Fruit fly (Drosophila melanogaster) whole organism, embryonic: ENCODE measurements around the gene CG10345.
A peak's percentile ranks its signal among the peaks of the same experiment; 100 is the strongest.

ENCODE experiments used
- Ada2b ChIP-seq: fragments of 200-800 bp; sonication (Bioruptor generic); IDR thresholded peaks from 2 replicates; pipeline ENCODE4 v1.3.6; 2022; ENCODE audit warnings: missing biosample characterization, missing genetic modification characterization
- Asciz ChIP-seq: fragments of 200-800 bp; sonication (Bioruptor generic); optimal IDR thresholded peaks from 2 replicates; lab custom pipeline; 2017; ENCODE audit warnings: missing biosample characterization, mild to moderate bottlenecking, missing genetic modification characterization, missing genetic modification reagents
- Bgb ChIP-seq: fragments of 200-800 bp; sonication (Bioruptor generic); IDR thresholded peaks from 2 replicates; pipeline ENCODE4 v1.3.6; 2022; ENCODE audit warnings: missing biosample characterization, missing genetic modification characterization; ENCODE audit not compliant: partially characterized antibody
- CG10147 ChIP-seq: fragments of 200-800 bp; sonication (Bioruptor generic); optimal IDR thresholded peaks from 2 replicates; lab custom pipeline; 2019; ENCODE audit warnings: missing biosample characterization, mild to moderate bottlenecking, missing genetic modification characterization, moderate library complexity
- CG10654 ChIP-seq: fragments of 200-800 bp; sonication (Bioruptor generic); optimal IDR thresholded peaks from 2 replicates; lab custom pipeline; 2016; ENCODE audit warnings: missing biosample characterization, missing genetic modification characterization
- CG11093 ChIP-seq: fragments of 200-800 bp; sonication (Bioruptor generic); IDR thresholded peaks from 3 replicates; pipeline ENCODE4 v1.3.6; 2022; ENCODE audit warnings: missing biosample characterization, missing genetic modification characterization
- CG11504 ChIP-seq: fragments of 200-800 bp; sonication (Bioruptor generic); optimal IDR thresholded peaks from 3 replicates; lab custom pipeline; 2019; ENCODE audit warnings: missing biosample characterization, mild to moderate bottlenecking, missing genetic modification characterization, moderate library complexity
- CG1233 ChIP-seq: fragments of 200-800 bp; sonication (Bioruptor generic); optimal IDR thresholded peaks from 4 replicates; lab custom pipeline; 2018; ENCODE audit warnings: missing biosample characterization, mild to moderate bottlenecking, missing genetic modification characterization
- CG13624 ChIP-seq: fragments of 200-800 bp; sonication (Bioruptor generic); optimal IDR thresholded peaks from 2 replicates; lab custom pipeline; 2016; ENCODE audit warnings: missing biosample characterization, missing genetic modification characterization
- CG13894 ChIP-seq: fragments of 200-800 bp; sonication (Bioruptor generic); optimal IDR thresholded peaks from 3 replicates; lab custom pipeline; 2018; ENCODE audit warnings: missing biosample characterization, mild to moderate bottlenecking, missing genetic modification characterization, moderate library complexity
- CG15269 ChIP-seq: fragments of 200-800 bp; sonication (Bioruptor generic); optimal IDR thresholded peaks from 2 replicates; lab custom pipeline; 2018; ENCODE audit warnings: missing biosample characterization, mild to moderate bottlenecking, missing genetic modification characterization, moderate library complexity
- CG1647 ChIP-seq: fragments of 200-800 bp; sonication (Bioruptor generic); optimal IDR thresholded peaks from 3 replicates; lab custom pipeline; 2016; ENCODE audit warnings: missing biosample characterization, missing genetic modification characterization
- CG17186 ChIP-seq: fragments of 200-800 bp; sonication (Bioruptor generic); optimal IDR thresholded peaks from 3 replicates; lab custom pipeline; 2017; ENCODE audit warnings: missing biosample characterization, missing genetic modification reagents, missing genetic modification characterization
- CG17359 ChIP-seq: fragments of 200-800 bp; sonication (Bioruptor generic); optimal IDR thresholded peaks from 3 replicates; lab custom pipeline; 2018; ENCODE audit warnings: missing biosample characterization, mild to moderate bottlenecking, missing genetic modification characterization, moderate library complexity
- CG18599 ChIP-seq: fragments of 200-800 bp; sonication (Bioruptor generic); optimal IDR thresholded peaks from 3 replicates; lab custom pipeline; 2017; ENCODE audit warnings: missing biosample characterization, missing genetic modification characterization, mild to moderate bottlenecking, moderate library complexity, missing genetic modification reagents
- CG2678 ChIP-seq: fragments of 200-800 bp; sonication (Bioruptor generic); optimal IDR thresholded peaks from 3 replicates; lab custom pipeline; 2019; ENCODE audit warnings: missing biosample characterization, mild to moderate bottlenecking, missing genetic modification characterization, moderate library complexity
- CG3847 ChIP-seq: fragments of 200-800 bp; sonication (Bioruptor generic); IDR thresholded peaks from 2 replicates; pipeline ENCODE4 v1.3.6; 2022; ENCODE audit warnings: missing biosample characterization, missing genetic modification characterization
- CG6654 ChIP-seq: fragments of 200-800 bp; sonication (Bioruptor generic); optimal IDR thresholded peaks from 2 replicates; lab custom pipeline; 2017; ENCODE audit warnings: missing biosample characterization, mild to moderate bottlenecking, missing genetic modification characterization
- CG6813 ChIP-seq: fragments of 200-800 bp; sonication (Bioruptor generic); optimal IDR thresholded peaks from 2 replicates; lab custom pipeline; 2017; ENCODE audit warnings: missing biosample characterization, missing genetic modification characterization, mild to moderate bottlenecking, moderate library complexity, missing genetic modification reagents
- CG8765 ChIP-seq: fragments of 200-800 bp; sonication (Bioruptor generic); IDR thresholded peaks from 2 replicates; pipeline ENCODE4 v1.3.6; 2022; ENCODE audit warnings: missing biosample characterization, missing genetic modification characterization
- CrebB ChIP-seq: fragments of 200-800 bp; sonication (Bioruptor generic); optimal IDR thresholded peaks from 3 replicates; lab custom pipeline; 2018; ENCODE audit warnings: missing biosample characterization, mild to moderate bottlenecking, missing genetic modification characterization
- D ChIP-seq, 2 experiments: fragments of 200-800 bp in 1 of 2; fragments of >200 bp in 1 of 2; sonication (Bioruptor generic) in 1 of 2; optimal IDR thresholded peaks; 2 replicates in 1 of 2; 3 replicates in 1 of 2; lab custom pipeline; 2017; ENCODE audit warnings: mild to moderate bottlenecking in 1 of 2, missing biosample characterization in 1 of 2, missing genetic modification characterization in 1 of 2, missing genetic modification reagents in 1 of 2
- Dbx ChIP-seq: fragments of 200-800 bp; sonication (Bioruptor generic); IDR thresholded peaks from 3 replicates; pipeline ENCODE4 v1.3.6; 2022; ENCODE audit warnings: missing biosample characterization, missing genetic modification characterization
- H15 ChIP-seq: fragments of 200-800 bp; sonication (Bioruptor generic); IDR thresholded peaks from 3 replicates; pipeline ENCODE4 v1.3.6; 2022; ENCODE audit warnings: missing biosample characterization, missing genetic modification characterization
- Hr39 ChIP-seq: fragments of >200 bp; optimal IDR thresholded peaks from 2 replicates; lab custom pipeline; 2017
- MESR4 ChIP-seq: fragments of 200-800 bp; sonication (Bioruptor generic); optimal IDR thresholded peaks from 2 replicates; lab custom pipeline; 2018; ENCODE audit warnings: missing biosample characterization, mild to moderate bottlenecking, missing genetic modification characterization, moderate library complexity
- Nf-YA ChIP-seq: fragments of 200-800 bp; sonication (Bioruptor generic); IDR thresholded peaks from 2 replicates; pipeline ENCODE4 v1.3.6; 2022; ENCODE audit warnings: missing biosample characterization, missing genetic modification characterization
- al ChIP-seq: fragments of 200-800 bp; sonication (Bioruptor generic); IDR thresholded peaks from 2 replicates; pipeline ENCODE4 v1.3.6; 2022; ENCODE audit warnings: missing biosample characterization, missing genetic modification characterization
- cas ChIP-seq: fragments of 200-800 bp; sonication (Bioruptor generic); IDR thresholded peaks from 2 replicates; pipeline ENCODE4 v1.3.6; 2022; ENCODE audit warnings: missing biosample characterization, missing genetic modification characterization
- caup ChIP-seq: fragments of 200-800 bp; sonication (Bioruptor generic); optimal IDR thresholded peaks from 3 replicates; lab custom pipeline; 2017; ENCODE audit warnings: missing biosample characterization, mild to moderate bottlenecking, missing genetic modification characterization, moderate library complexity; ENCODE audit not compliant: severe bottlenecking
- ci ChIP-seq: fragments of 200-800 bp; sonication (Bioruptor generic); IDR thresholded peaks from 3 replicates; pipeline ENCODE4 v1.3.6; 2022; ENCODE audit warnings: missing biosample characterization, missing genetic modification characterization
- dimm ChIP-seq: fragments of 200-800 bp; sonication (Bioruptor generic); IDR thresholded peaks from 2 replicates; pipeline ENCODE4 v1.3.6; 2022; ENCODE audit warnings: missing biosample characterization, missing genetic modification characterization
- dmrt11E ChIP-seq: fragments of 200-800 bp; sonication (Bioruptor generic); optimal IDR thresholded peaks from 3 replicates; lab custom pipeline; 2018; ENCODE audit warnings: missing biosample characterization, mild to moderate bottlenecking, missing genetic modification characterization, moderate library complexity
- dpn ChIP-seq, 2 experiments: fragments of 200-800 bp; sonication (Bioruptor generic); optimal IDR thresholded peaks; 3 replicates each; lab custom pipeline; 2016; ENCODE audit warnings: missing biosample characterization in 2 of 2, missing genetic modification characterization in 2 of 2
- hkb ChIP-seq, 2 experiments: fragments of 200-800 bp in 1 of 2; fragments of >200 bp in 1 of 2; sonication (Bioruptor generic) in 1 of 2; IDR thresholded peaks in 1 of 2; optimal IDR thresholded peaks in 1 of 2; 2 replicates each; pipeline versions ENCODE4 v1.3.6 to Lab custom; 2017 to 2022; ENCODE audit warnings: missing biosample characterization in 1 of 2, missing genetic modification characterization in 1 of 2
- inv ChIP-seq: fragments of 200-800 bp; sonication (Bioruptor generic); IDR thresholded peaks from 2 replicates; pipeline ENCODE4 v1.3.6; 2022; ENCODE audit warnings: missing biosample characterization, missing genetic modification characterization; ENCODE audit not compliant: partially characterized antibody
- mld ChIP-seq: fragments of 200-800 bp; sonication (Bioruptor generic); IDR thresholded peaks from 3 replicates; pipeline ENCODE4 v1.3.6; 2022; ENCODE audit warnings: missing biosample characterization, missing genetic modification characterization; ENCODE audit not compliant: partially characterized antibody
- pfk ChIP-seq: fragments of 200-800 bp; sonication (Bioruptor generic); optimal IDR thresholded peaks from 2 replicates; lab custom pipeline; 2018; ENCODE audit warnings: missing biosample characterization, mild to moderate bottlenecking, missing genetic modification characterization, moderate library complexity
- prd ChIP-seq, 3 experiments: fragments of >200 bp in 2 of 3; fragments of 200-800 bp in 1 of 3; sonication (Bioruptor generic) in 1 of 3; optimal IDR thresholded peaks in 2 of 3; IDR thresholded peaks in 1 of 3; 2 replicates in 2 of 3; 3 replicates in 1 of 3; pipeline versions ENCODE4 v1.3.6 to Lab custom; 2017 to 2022; ENCODE audit warnings: missing biosample characterization in 1 of 3, missing genetic modification characterization in 1 of 3
- sens ChIP-seq: fragments of 200-800 bp; sonication (Bioruptor generic); peaks from one replicate; lab custom pipeline; 2016; ENCODE audit warnings: missing biosample characterization, missing genetic modification characterization
- tin ChIP-seq: fragments of 200-800 bp; sonication (Bioruptor generic); optimal IDR thresholded peaks from 3 replicates; lab custom pipeline; 2016; ENCODE audit warnings: missing biosample characterization, missing genetic modification characterization
- tio ChIP-seq: fragments of 200-800 bp; sonication (Bioruptor generic); optimal IDR thresholded peaks from 2 replicates; lab custom pipeline; 2017; ENCODE audit warnings: missing biosample characterization, missing genetic modification characterization, inconsistent platforms
- ttk ChIP-seq: fragments of 200-800 bp; sonication (Bioruptor generic); IDR thresholded peaks from 2 replicates; pipeline ENCODE4 v2.1.2; 2022; ENCODE audit warnings: missing biosample characterization, missing genetic modification characterization
- vvl ChIP-seq: fragments of 200-800 bp; sonication (Bioruptor generic); IDR thresholded peaks from 2 replicates; pipeline ENCODE4 v1.3.6; 2022; ENCODE audit warnings: missing biosample characterization, missing genetic modification characterization
- yki ChIP-seq: fragments of >200 bp; optimal IDR thresholded peaks from 3 replicates; lab custom pipeline; 2018
- z ChIP-seq: fragments of 200-800 bp; sonication (Bioruptor generic); IDR thresholded peaks from 3 replicates; pipeline ENCODE4 v1.3.6; 2022; ENCODE audit warnings: missing biosample characterization, missing genetic modification characterization
- zfh1 ChIP-seq: fragments of 200-800 bp; sonication (Bioruptor generic); IDR thresholded peaks from 3 replicates; pipeline ENCODE4 v1.3.6; 2022; ENCODE audit warnings: missing biosample characterization, missing genetic modification characterization

CG10345 gene

DNA sequence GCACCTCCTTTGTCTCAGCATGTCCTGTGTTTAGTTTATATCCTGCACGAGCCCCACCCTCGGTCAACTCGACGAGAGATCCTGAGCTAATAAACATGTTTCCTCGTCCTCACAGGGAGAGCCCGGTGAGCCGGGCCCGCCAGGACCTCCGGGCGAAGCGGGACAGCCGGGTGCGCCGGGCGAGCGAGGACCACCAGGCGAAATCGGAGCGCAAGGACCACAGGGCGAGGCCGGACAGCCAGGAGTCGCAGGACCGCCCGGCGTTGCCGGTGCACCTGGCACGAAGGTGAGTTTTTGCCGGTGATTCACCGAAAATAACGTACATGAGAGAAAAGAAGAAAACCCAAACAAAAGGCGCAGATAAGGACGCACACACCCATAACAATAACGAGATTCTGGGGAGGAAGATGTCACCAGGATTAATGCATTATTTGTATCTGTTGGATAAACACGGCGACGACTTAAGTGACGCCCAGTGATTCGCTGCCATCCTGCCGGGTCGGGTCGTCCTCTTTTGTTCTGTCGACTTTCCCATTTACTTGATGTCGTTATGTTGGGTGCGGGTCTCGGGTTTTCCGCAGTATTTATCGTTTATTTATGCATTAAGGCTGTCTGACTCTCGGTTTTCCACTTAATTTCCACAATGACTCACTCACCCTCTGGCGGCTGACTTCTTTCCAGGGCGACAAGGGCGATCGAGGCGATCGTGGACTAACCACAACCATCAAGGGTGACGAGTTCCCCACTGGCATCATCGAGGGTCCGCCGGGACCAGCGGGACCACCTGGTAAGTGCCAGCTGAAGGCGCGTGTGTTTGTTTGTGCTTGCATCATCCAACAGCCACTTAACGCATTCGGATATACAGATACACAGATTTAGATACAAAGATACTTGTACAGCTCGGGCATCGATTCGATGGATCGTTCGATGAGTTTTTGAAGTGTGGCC, 52.7 kb downstream of the CG10345 start (continued):
- TF ChIP-seq Asciz (GFP tag; lab: Kevin White, UChicago) = no peak
- TF ChIP-seq hkb (optimal IDR thresholded peaks at IDR 0.05; lab: Kevin White, UChicago) = no peak
- TF ChIP-seq hkb (GFP tag; IDR thresholded peaks at IDR 0.05; lab: Robert Waterston, UW) = 0 out of 2 replicates have a peak, but pooled peaks have one; percentile 13
- TF ChIP-seq Ada2b (GFP tag; lab: Robert Waterston, UW) = no peak
- no peak for TF ChIP-seq CG11504
- TF ChIP-seq Nf-YA (GFP tag; lab: Robert Waterston, UW) = no peak
- no peak for TF ChIP-seq CG13894 (tag; lab: Kevin White, UChicago)
- TF ChIP-seq CG17186 = no peak
- TF ChIP-seq Bgb = no peak
- no peak for TF ChIP-seq Hr39 (lab: Kevin White, UChicago)
- peak; percentile 13; the same call in 1 of the 2 replicates for TF ChIP-seq vvl
- 0 out of 3 replicates have a peak, but pooled peaks have one; percentile 28 for TF ChIP-seq zfh1 (GFP tag; lab: Robert Waterston, UW)
- no peak for TF ChIP-seq MESR4
- peak; percentile 98 for TF ChIP-seq D (optimal IDR thresholded peaks at IDR 0.05; lab: Kevin White, UChicago)
- TF ChIP-seq D (GFP tag; optimal IDR thresholded peaks at IDR 0.05; lab: Kevin White, UChicago) = no peak
- no peak for TF ChIP-seq H15 (GFP tag; lab: Robert Waterston, UW)
- no peak for TF ChIP-seq dpn (GFP tag; optimal IDR thresholded peaks at IDR 0.05; lab: Kevin White, UChicago)
- TF ChIP-seq CG1647 (GFP tag; lab: Kevin White, UChicago) = no peak
- TF ChIP-seq CG6654 (GFP tag; lab: Kevin White, UChicago) = no peak
- TF ChIP-seq CG10654 (GFP tag; lab: Kevin White, UChicago) = no peak
- no peak for TF ChIP-seq CG13624 (GFP tag; lab: Kevin White, UChicago)
- TF ChIP-seq CG8765 (GFP tag; lab: Robert Waterston, UW) = no peak
- TF ChIP-seq mld (GFP tag; lab: Robert Waterston, UW) = no peak
- peak; percentile 84 for TF ChIP-seq ci (GFP tag; lab: Robert Waterston, UW)
- TF ChIP-seq CG6813 = no peak
- TF ChIP-seq pfk = no peak
- peak; percentile 71 for TF ChIP-seq sens (GFP tag; lab: Kevin White, UChicago)
- no peak for TF ChIP-seq CG1233 (GFP tag; lab: Kevin White, UChicago)
- no peak for TF ChIP-seq yki (lab: Kevin White, UChicago)
- TF ChIP-seq z (GFP tag; lab: Robert Waterston, UW) = 0 out of 3 replicates have a peak, but pooled peaks have one; percentile 4
- no peak for TF ChIP-seq tio (GFP tag; lab: Kevin White, UChicago)
- TF ChIP-seq caup = no peak
- no peak for TF ChIP-seq CrebB (tag; lab: Kevin White, UChicago)
- TF ChIP-seq cas = no peak
- TF ChIP-seq inv (GFP tag; lab: Robert Waterston, UW) = no peak
- TF ChIP-seq ttk (GFP tag; lab: Robert Waterston, UW) = no peak
- TF ChIP-seq CG11093 (GFP tag; lab: Robert Waterston, UW) = no peak
- TF ChIP-seq dmrt11E (tag; lab: Kevin White, UChicago) = no peak
- TF ChIP-seq tin (GFP tag; lab: Kevin White, UChicago) = no peak
- TF ChIP-seq dimm (GFP tag; lab: Robert Waterston, UW) = no peak
- peak; percentile 9 for TF ChIP-seq CG18599 (GFP tag; lab: Kevin White, UChicago)
- no peak for TF ChIP-seq CG17359 (tag; lab: Kevin White, UChicago)
- no peak for TF ChIP-seq CG15269 (tag; lab: Kevin White, UChicago)
- no peak for TF ChIP-seq Dbx
- no peak for TF ChIP-seq CG10147 (GFP tag; lab: Kevin White, UChicago)
- TF ChIP-seq CG3847 (GFP tag; lab: Robert Waterston, UW) = no peak
- no peak for TF ChIP-seq al (GFP tag; lab: Robert Waterston, UW)
- TF ChIP-seq CG2678 (tag; lab: Kevin White, UChicago) = no peak
- TF ChIP-seq prd (optimal IDR thresholded peaks at IDR 0.05; lab: Kevin White, UChicago) = no peak
- peak; percentile 22; the same call in 1 of the 3 replicates for TF ChIP-seq prd (GFP tag; IDR thresholded peaks at IDR 0.05; lab: Robert Waterston, UW)
